Worm (Caenorhabditis elegans): ENCODE measurements around the gene T21D12.11.

ce11 chrIV:244843-245242 lies 24.4 kb upstream of the T21D12.11 start, which contains the start of gene aass-1:
- TF ChIP-seq vab-15 (tag; optimal IDR thresholded peaks at IDR 0.05): no peak
- TF ChIP-seq pqm-1 (tag; optimal IDR thresholded peaks at IDR 0.05): no peak
- TF ChIP-seq fkh-10 (GFP tag; optimal IDR thresholded peaks at IDR 0.05): no peak
- TF ChIP-seq nhr-11 (tag; optimal IDR thresholded peaks at IDR 0.05): no peak
- no peak for TF ChIP-seq nhr-90 (tag; optimal IDR thresholded peaks at IDR 0.05; ENCODE audit: poor library complexity)
- no peak for TF ChIP-seq aly-2 (tag; optimal IDR thresholded peaks at IDR 0.05)
